Fruit fly (Drosophila melanogaster) whole organism, prepupa: ENCODE results near the gene Tpi.

Experiments used
- CG10631 ChIP-seq: fragments of 200-800 bp; sonication (Bioruptor generic); optimal IDR thresholded peaks from 2 replicates; lab custom pipeline; 2016; ENCODE audit warnings: missing biosample characterization, missing genetic modification characterization
- CG10669 ChIP-seq: fragments of 200-800 bp; sonication (Bioruptor generic); optimal IDR thresholded peaks from 3 replicates; lab custom pipeline; 2018; ENCODE audit warnings: missing biosample characterization, mild to moderate bottlenecking, missing genetic modification characterization, moderate library complexity
- CG11294 ChIP-seq: fragments of 200-800 bp; sonication (Bioruptor generic); IDR thresholded peaks from 2 replicates; pipeline ENCODE4 v1.3.6; 2022; ENCODE audit warnings: missing biosample characterization, missing genetic modification characterization
- CG11762 ChIP-seq: fragments of 200-800 bp; sonication (Bioruptor generic); optimal IDR thresholded peaks from 3 replicates; lab custom pipeline; 2016; ENCODE audit warnings: missing biosample characterization, missing genetic modification characterization; ENCODE audit not compliant: insufficient read depth
- CG1621 ChIP-seq: fragments of 200-800 bp; sonication (Bioruptor generic); optimal IDR thresholded peaks from 3 replicates; lab custom pipeline; 2018; ENCODE audit warnings: missing biosample characterization, mild to moderate bottlenecking, missing genetic modification characterization
- CG16779 ChIP-seq: fragments of 200-800 bp; sonication (Bioruptor generic); optimal IDR thresholded peaks from 3 replicates; lab custom pipeline; 2017; ENCODE audit warnings: missing biosample characterization, mild to moderate bottlenecking, missing genetic modification characterization
- CG3032 ChIP-seq: fragments of 200-800 bp; optimal IDR thresholded peaks from 2 replicates; lab custom pipeline; 2019; ENCODE audit warnings: missing biosample characterization, mild to moderate bottlenecking, missing genetic modification characterization, moderate library complexity
- CG31627 ChIP-seq: fragments of 200-800 bp; sonication (Bioruptor generic); optimal IDR thresholded peaks from 3 replicates; lab custom pipeline; 2016; ENCODE audit warnings: missing biosample characterization, missing genetic modification characterization
- CG32006 ChIP-seq: fragments of 200-800 bp; sonication (Bioruptor generic); optimal IDR thresholded peaks from 3 replicates; lab custom pipeline; 2017; ENCODE audit warnings: missing biosample characterization, mild to moderate bottlenecking, missing genetic modification characterization
- CG34406 ChIP-seq: fragments of 200-800 bp; sonication (Bioruptor generic); optimal IDR thresholded peaks from 3 replicates; lab custom pipeline; 2016; ENCODE audit warnings: missing biosample characterization, missing genetic modification characterization
- CG3919 ChIP-seq: fragments of 200-800 bp; sonication (Bioruptor generic); optimal IDR thresholded peaks from 3 replicates; lab custom pipeline; 2016; ENCODE audit warnings: missing biosample characterization, missing genetic modification characterization
- CG6163 ChIP-seq: fragments of 200-800 bp; sonication (Bioruptor generic); IDR thresholded peaks from 3 replicates; pipeline ENCODE4 v1.3.6; 2022; ENCODE audit warnings: missing biosample characterization, missing genetic modification characterization
- CG6276 ChIP-seq: fragments of 200-800 bp; sonication (Bioruptor generic); optimal IDR thresholded peaks from 2 replicates; lab custom pipeline; 2017; ENCODE audit warnings: missing biosample characterization, mild to moderate bottlenecking, missing genetic modification characterization
- CG6854 ChIP-seq: fragments of 200-800 bp; sonication (Bioruptor generic); optimal IDR thresholded peaks from 2 replicates; lab custom pipeline; 2017; ENCODE audit warnings: missing biosample characterization, mild to moderate bottlenecking, missing genetic modification characterization
- CG7368 ChIP-seq: fragments of 200-800 bp; sonication (Bioruptor generic); optimal IDR thresholded peaks from 3 replicates; lab custom pipeline; 2016; ENCODE audit warnings: missing biosample characterization, missing genetic modification characterization
- CG8119 ChIP-seq: fragments of 200-800 bp; sonication (Bioruptor generic); IDR thresholded peaks from 3 replicates; pipeline ENCODE4 v1.3.6; 2022; ENCODE audit warnings: missing biosample characterization, missing genetic modification characterization
- CG8319 ChIP-seq: fragments of 200-800 bp; sonication (Bioruptor generic); optimal IDR thresholded peaks from 3 replicates; lab custom pipeline; 2016; ENCODE audit warnings: missing biosample characterization, missing genetic modification characterization
- CG9139 ChIP-seq: fragments of 200-800 bp; sonication (Bioruptor generic); optimal IDR thresholded peaks from 3 replicates; lab custom pipeline; 2017; ENCODE audit warnings: missing biosample characterization, mild to moderate bottlenecking, missing genetic modification characterization
- Eip75B ChIP-seq: fragments of 200-800 bp; sonication (Bioruptor generic); optimal IDR thresholded peaks from 3 replicates; lab custom pipeline; 2016; ENCODE audit warnings: missing biosample characterization, missing genetic modification characterization
- Eip93F ChIP-seq: fragments of 200-800 bp; sonication (Bioruptor generic); optimal IDR thresholded peaks from 2 replicates; lab custom pipeline; 2016; ENCODE audit warnings: missing biosample characterization, mild to moderate bottlenecking, missing genetic modification characterization
- Ets21C ChIP-seq: fragments of 200-800 bp; sonication (Bioruptor generic); optimal IDR thresholded peaks from 3 replicates; lab custom pipeline; 2016; ENCODE audit warnings: missing biosample characterization, missing genetic modification characterization
- Ets96B ChIP-seq: fragments of 200-800 bp; optimal IDR thresholded peaks from 2 replicates; lab custom pipeline; 2019; ENCODE audit warnings: missing biosample characterization, mild to moderate bottlenecking, missing genetic modification characterization, moderate library complexity
- Gug ChIP-seq: fragments of 200-800 bp; sonication (Bioruptor generic); IDR thresholded peaks from 2 replicates; pipeline ENCODE4 v1.3.6; 2022; ENCODE audit warnings: missing biosample characterization, missing genetic modification characterization
- Hr38 ChIP-seq: sonication (Bioruptor generic); optimal IDR thresholded peaks from 2 replicates; lab custom pipeline; 2016; ENCODE audit warnings: missing biosample characterization, missing genetic modification characterization
- Hr39 ChIP-seq: fragments of 200-800 bp; sonication (Bioruptor generic); optimal IDR thresholded peaks from 2 replicates; lab custom pipeline; 2016; ENCODE audit warnings: missing biosample characterization, missing genetic modification characterization
- Hr4 ChIP-seq: fragments of 200-800 bp; sonication (Bioruptor generic); optimal IDR thresholded peaks from 3 replicates; lab custom pipeline; 2016; ENCODE audit warnings: missing biosample characterization, missing genetic modification characterization
- OdsH ChIP-seq: fragments of 200-800 bp; sonication (Bioruptor generic); optimal IDR thresholded peaks from 3 replicates; lab custom pipeline; 2016; ENCODE audit warnings: missing biosample characterization, missing genetic modification characterization
- Smox ChIP-seq: fragments of 200-800 bp; sonication (Bioruptor generic); optimal IDR thresholded peaks from 3 replicates; lab custom pipeline; 2016; ENCODE audit warnings: missing biosample characterization, missing genetic modification characterization
- Sox102F ChIP-seq: fragments of 200-800 bp; sonication (Bioruptor generic); optimal IDR thresholded peaks from 2 replicates; lab custom pipeline; 2016; ENCODE audit warnings: missing biosample characterization, mild to moderate bottlenecking, missing genetic modification characterization
- Sox14 ChIP-seq: fragments of 200-800 bp; sonication (Bioruptor generic); optimal IDR thresholded peaks from 3 replicates; lab custom pipeline; 2016; ENCODE audit warnings: missing biosample characterization, missing genetic modification characterization
- dac ChIP-seq: fragments of 200-800 bp; sonication (Bioruptor generic); optimal IDR thresholded peaks from 2 replicates; lab custom pipeline; 2017; ENCODE audit warnings: missing biosample characterization, mild to moderate bottlenecking, missing genetic modification characterization
- dsx ChIP-seq: fragments of 200-800 bp; optimal IDR thresholded peaks from 3 replicates; lab custom pipeline; 2019; ENCODE audit warnings: missing biosample characterization, mild to moderate bottlenecking, missing genetic modification characterization, moderate library complexity; ENCODE audit not compliant: poor library complexity, severe bottlenecking
- eg ChIP-seq: fragments of 200-800 bp; sonication (Bioruptor generic); IDR thresholded peaks from 3 replicates; pipeline ENCODE4 v1.3.6; 2022; ENCODE audit warnings: missing biosample characterization, missing genetic modification characterization
- esn ChIP-seq: fragments of 200-800 bp; sonication (Bioruptor generic); optimal IDR thresholded peaks from 2 replicates; lab custom pipeline; 2016; ENCODE audit warnings: missing biosample characterization, mild to moderate bottlenecking, missing genetic modification characterization, moderate library complexity
- fd85E ChIP-seq: fragments of 200-800 bp; sonication (Bioruptor generic); optimal IDR thresholded peaks from 3 replicates; lab custom pipeline; 2016; ENCODE audit warnings: missing biosample characterization, missing genetic modification characterization
- fkh ChIP-seq: fragments of 200-800 bp; sonication (Bioruptor generic); optimal IDR thresholded peaks from 3 replicates; lab custom pipeline; 2017; ENCODE audit warnings: missing biosample characterization, mild to moderate bottlenecking, missing genetic modification characterization, moderate library complexity
- lz ChIP-seq: fragments of 200-800 bp; sonication (Bioruptor generic); optimal IDR thresholded peaks from 3 replicates; lab custom pipeline; 2016; ENCODE audit warnings: missing biosample characterization, missing genetic modification characterization
- net ChIP-seq: fragments of 200-800 bp; sonication (Bioruptor generic); optimal IDR thresholded peaks from 3 replicates; lab custom pipeline; 2016; ENCODE audit warnings: missing biosample characterization, missing genetic modification characterization
- pdm3 ChIP-seq: fragments of 200-800 bp; sonication (Bioruptor generic); optimal IDR thresholded peaks from 3 replicates; lab custom pipeline; 2016; ENCODE audit warnings: missing biosample characterization, missing genetic modification characterization
- salr ChIP-seq, 2 experiments: fragments of 200-800 bp; sonication (Bioruptor generic); optimal IDR thresholded peaks; 3 replicates each; lab custom pipeline; 2016 to 2018; ENCODE audit warnings: missing biosample characterization in 2 of 2, missing genetic modification characterization in 2 of 2, mild to moderate bottlenecking in 1 of 2
- ss ChIP-seq, 2 experiments: fragments of 200-800 bp; sonication (Bioruptor generic); optimal IDR thresholded peaks; 2 replicates in 1 of 2; 3 replicates in 1 of 2; lab custom pipeline; 2017 to 2018; ENCODE audit warnings: mild to moderate bottlenecking in 2 of 2, missing biosample characterization in 2 of 2, missing genetic modification characterization in 2 of 2, moderate library complexity in 1 of 2
- svp ChIP-seq: fragments of 200-800 bp; sonication (Bioruptor generic); peaks from one replicate; lab custom pipeline; 2016; ENCODE audit warnings: missing biosample characterization, missing genetic modification characterization
- topi ChIP-seq: fragments of 200-800 bp; sonication (Bioruptor generic); optimal IDR thresholded peaks from 3 replicates; lab custom pipeline; 2016; ENCODE audit warnings: missing biosample characterization, missing genetic modification characterization
- vri ChIP-seq: fragments of 200-800 bp; sonication (Bioruptor generic); optimal IDR thresholded peaks from 3 replicates; lab custom pipeline; 2016; ENCODE audit warnings: missing biosample characterization, mild to moderate bottlenecking, missing genetic modification characterization

The Tpi gene

DNA sequence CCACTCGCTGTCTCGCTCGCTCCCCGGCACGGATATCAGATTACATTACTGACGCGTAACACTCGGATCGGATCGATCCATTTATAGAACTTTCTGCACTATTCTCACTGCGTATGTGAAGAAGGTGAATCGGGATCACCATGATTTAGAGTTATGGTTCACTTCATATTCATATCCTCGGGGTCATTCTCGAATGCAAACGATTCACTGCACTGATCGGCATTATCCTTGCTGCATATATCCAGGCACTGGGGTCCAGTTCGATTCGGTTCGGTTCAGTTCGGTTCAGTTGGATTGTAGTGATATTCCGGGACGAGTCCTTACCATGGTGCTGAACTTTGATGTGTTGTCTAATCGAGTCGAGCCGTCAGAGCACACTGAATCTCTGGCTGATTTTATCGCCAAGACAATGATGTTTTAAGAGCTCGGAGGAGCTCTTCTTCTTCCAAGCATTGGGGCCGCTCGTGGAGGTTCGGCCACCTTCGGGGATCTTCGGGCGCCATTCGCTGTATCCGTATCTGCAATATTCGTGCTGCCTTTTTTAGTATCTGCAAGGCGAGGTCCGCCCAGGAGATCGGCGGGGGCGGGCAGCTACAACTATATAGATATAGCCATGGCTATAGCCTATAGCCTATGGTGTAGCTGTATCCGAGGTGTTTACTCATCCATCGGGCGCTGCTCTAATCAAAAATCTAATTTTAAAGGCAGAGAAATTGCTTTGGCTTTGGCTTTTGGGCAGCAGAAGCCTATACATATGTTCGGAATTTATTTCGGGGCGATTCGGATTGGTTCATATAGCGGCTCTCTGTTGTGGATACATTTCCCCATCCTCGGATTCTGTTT, 40.0 kb upstream of the Tpi start, which contains the start of gene Mlc2:
Gene Mlc2, minus strand, starts transcription at position 392 of the 843 bp plus-strand sequence.
- no peak for TF ChIP-seq Smox (GFP tag; lab: Kevin White, UChicago)
- 0 out of 3 replicates have a peak, but pooled peaks have one; percentile 16 for TF ChIP-seq eg

DNA sequence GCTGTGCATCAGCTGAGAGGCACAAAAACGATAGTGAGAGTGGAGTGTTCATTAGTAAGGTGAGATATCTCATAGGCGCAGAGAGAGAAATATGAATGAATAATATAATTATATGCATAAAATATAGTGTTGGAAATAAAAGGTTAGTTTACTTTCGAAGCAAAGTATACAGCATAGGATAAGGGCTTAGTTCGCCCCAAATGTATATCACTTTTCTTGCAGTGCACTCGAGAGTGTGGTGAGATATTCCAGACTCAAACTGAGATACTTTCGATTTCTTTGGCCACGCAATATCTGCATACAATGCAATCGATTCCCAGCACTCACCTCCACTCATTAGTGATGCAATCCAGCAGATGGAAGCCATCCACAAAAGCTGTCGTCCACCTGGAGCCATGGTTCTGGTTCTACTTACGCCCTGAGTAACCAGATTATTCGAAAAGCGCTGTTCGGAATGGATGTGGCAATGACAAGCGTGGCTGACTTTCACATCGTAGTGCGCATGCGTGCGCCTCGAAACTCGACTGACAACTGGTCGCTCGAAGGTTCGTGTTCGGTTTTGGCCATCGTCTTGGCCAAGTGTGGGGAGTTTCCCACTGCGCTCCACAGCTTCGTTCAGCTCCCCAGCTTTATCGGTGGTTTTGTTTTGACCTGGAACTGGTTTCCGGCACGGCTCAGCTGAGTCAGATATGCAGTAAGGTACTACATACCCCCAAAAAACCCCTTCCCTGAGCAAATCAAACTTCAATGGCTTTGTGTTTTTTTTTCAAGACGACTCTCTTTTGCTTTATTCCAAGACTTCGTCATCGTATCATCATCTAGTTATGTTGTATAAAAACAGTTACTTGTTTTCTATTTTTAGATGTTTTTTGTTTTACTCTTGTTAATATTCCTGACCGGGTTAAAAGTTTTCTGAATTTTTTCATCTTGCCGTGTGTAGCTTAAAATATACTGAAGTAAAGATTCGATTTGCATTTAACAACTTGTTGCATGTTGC, 36.6 kb upstream of the Tpi start, which contains the start of gene Rsod:
Gene Rsod, minus strand, starts transcription at position 537 of the 997 bp plus-strand sequence.
- TF ChIP-seq CG10631 (GFP tag; lab: Kevin White, UChicago) (peak; percentile 90), Ets96B (tag; lab: Kevin White, UChicago) (peak; percentile 78), eg (peak; percentile 97), Hr38 (GFP tag; lab: Kevin White, UChicago) (no peak), CG34406 (GFP tag; lab: Kevin White, UChicago) (peak; percentile 80), CG9139 (no peak), CG11762 (GFP tag; lab: Kevin White, UChicago) (peak; percentile 77), CG32006 (GFP tag; lab: Kevin White, UChicago) (peak; percentile 92), fkh (no peak), dac (peak; percentile 84), Sox14 (GFP tag; lab: Kevin White, UChicago) (peak; percentile 82), Eip93F (peak; percentile 68), pdm3 (GFP tag; lab: Kevin White, UChicago) (peak; percentile 87), Ets21C (GFP tag; lab: Kevin White, UChicago) (peak; percentile 57), Eip75B (GFP tag; lab: Kevin White, UChicago) (peak; percentile 70), CG6854 (peak; percentile 53), Smox (GFP tag; lab: Kevin White, UChicago) (peak; percentile 84), CG3032 (peak; percentile 76), OdsH (GFP tag; lab: Kevin White, UChicago) (peak; percentile 91), CG16779 (tag; lab: Kevin White, UChicago) (peak; percentile 66), dsx (peak; percentile 65), ss (GFP tag; optimal IDR thresholded peaks at IDR 0.05; lab: Kevin White, UChicago) (peak; percentile 17 to 50), CG3919 (GFP tag; lab: Kevin White, UChicago) (peak; percentile 92), CG6163 (GFP tag; lab: Robert Waterston, UW) (peak; percentile 96), CG1621 (tag; lab: Kevin White, UChicago) (peak; percentile 45), esn (GFP tag; lab: Kevin White, UChicago) (peak; percentile 83), net (GFP tag; lab: Kevin White, UChicago) (peak; percentile 85), salr (GFP tag; optimal IDR thresholded peaks at IDR 0.05; lab: Kevin White, UChicago) (peak; percentile 61 to 85), Hr4 (GFP tag; lab: Kevin White, UChicago) (peak; percentile 93), Gug (GFP tag; lab: Robert Waterston, UW) (peak; percentile 83), Sox102F (peak; percentile 76), topi (GFP tag; lab: Kevin White, UChicago) (peak; percentile 80), Hr39 (GFP tag; lab: Kevin White, UChicago) (peak; percentile 79), CG8319 (GFP tag; lab: Kevin White, UChicago) (peak; percentile 7), CG10669 (peak; percentile 71), CG6276 (GFP tag; lab: Kevin White, UChicago) (peak; percentile 88), CG7368 (GFP tag; lab: Kevin White, UChicago) (peak; percentile 54), CG11294 (peak; percentile 86), CG8119 (GFP tag; lab: Robert Waterston, UW) (peak; percentile 94), svp (GFP tag; lab: Kevin White, UChicago) (peak; percentile 78), CG31627 (GFP tag; lab: Kevin White, UChicago) (peak; percentile 70), vri (peak; percentile 74), fd85E (GFP tag; lab: Kevin White, UChicago) (no peak), lz (GFP tag; lab: Kevin White, UChicago) (peak; percentile 81)
